Worm (Caenorhabditis elegans): ENCODE results near the gene str-32.

str-32 gene

DNA sequence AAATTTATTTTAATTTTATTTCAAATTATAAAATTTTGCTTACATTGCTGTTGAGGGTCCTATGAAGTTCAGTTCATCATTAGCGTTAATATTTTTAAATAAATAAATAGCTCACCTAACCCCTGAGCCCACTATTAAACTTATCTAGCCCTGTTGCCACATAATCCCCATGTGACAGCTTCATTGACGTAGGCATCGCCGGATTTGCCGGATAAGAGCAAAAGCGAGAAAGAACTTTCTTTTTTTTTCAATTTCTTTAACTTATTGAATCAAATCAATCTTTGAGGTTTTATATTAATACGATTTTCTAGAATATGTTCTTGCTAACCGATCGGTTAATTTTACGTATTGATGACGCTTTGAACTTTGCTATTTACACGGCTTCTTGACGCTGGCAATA lies 29.3 kb downstream of the str-32 start:
- TF ChIP-seq C34F6.9 (tag; optimal IDR thresholded peaks at IDR 0.05) (no peak), elt-1 (tag; optimal IDR thresholded peaks at IDR 0.05) (no peak), nhr-77 (tag; optimal IDR thresholded peaks at IDR 0.05) (no peak)

DNA sequence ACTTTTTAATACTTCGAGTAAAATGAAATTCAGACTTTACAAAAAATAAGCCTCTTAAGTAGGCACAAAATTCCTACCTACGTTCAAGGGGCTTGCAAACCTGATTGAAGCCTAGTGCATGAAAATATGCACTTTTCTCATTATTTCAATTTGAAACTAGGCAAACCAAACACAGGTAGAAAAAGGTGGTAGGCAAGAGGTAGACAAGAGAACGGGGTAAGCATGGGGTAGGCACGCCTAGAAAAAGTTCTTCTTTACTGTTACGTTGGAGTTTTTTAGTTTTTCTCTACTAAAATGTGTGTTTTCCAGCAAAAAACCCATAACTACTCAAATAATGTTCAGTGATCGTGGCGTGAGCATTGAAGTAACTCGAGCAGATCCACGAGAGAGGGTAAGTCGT lies 30.1 kb downstream of the str-32 start, which contains the start of gene nex-4:
TSS of gene nex-4 (plus strand) at position 301 of the 400 bp plus-strand sequence.
- no peak for TF ChIP-seq elt-1 (tag; optimal IDR thresholded peaks at IDR 0.05)
- no peak for TF ChIP-seq nhr-21 (tag; optimal IDR thresholded peaks at IDR 0.05)
- no peak for TF ChIP-seq lin-11 (tag; optimal IDR thresholded peaks at IDR 0.05)
- TF ChIP-seq sma-9 (GFP tag; optimal IDR thresholded peaks at IDR 0.05), result no peak
- no peak for TF ChIP-seq sma-9 (tag; optimal IDR thresholded peaks at IDR 0.05)

DNA sequence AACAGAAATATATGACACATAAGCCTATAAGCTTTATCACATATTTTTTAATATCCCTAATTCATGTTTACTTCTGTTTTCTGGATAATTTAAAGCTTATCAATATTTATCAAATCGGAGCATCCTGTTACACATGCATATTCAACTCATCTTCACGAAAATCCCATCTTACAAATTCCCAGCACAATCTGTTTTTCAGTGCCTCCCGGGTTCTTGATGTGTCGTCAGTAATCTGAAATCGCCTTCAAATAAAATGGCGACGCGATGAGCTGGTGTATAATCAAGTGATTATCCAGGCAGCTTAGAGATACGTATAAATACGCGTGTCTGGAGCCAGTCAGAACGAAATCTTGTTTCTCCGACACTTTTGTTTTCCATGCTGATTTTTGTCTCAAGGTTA lies 30.8 kb downstream of the str-32 start:
- no peak for TF ChIP-seq elt-3 (tag; optimal IDR thresholded peaks at IDR 0.05)
- no peak for TF ChIP-seq snpc-4 (tag; optimal IDR thresholded peaks at IDR 0.05)
- TF ChIP-seq blmp-1 (tag; optimal IDR thresholded peaks at IDR 0.05; ENCODE audit: insufficient read depth), result no peak

DNA sequence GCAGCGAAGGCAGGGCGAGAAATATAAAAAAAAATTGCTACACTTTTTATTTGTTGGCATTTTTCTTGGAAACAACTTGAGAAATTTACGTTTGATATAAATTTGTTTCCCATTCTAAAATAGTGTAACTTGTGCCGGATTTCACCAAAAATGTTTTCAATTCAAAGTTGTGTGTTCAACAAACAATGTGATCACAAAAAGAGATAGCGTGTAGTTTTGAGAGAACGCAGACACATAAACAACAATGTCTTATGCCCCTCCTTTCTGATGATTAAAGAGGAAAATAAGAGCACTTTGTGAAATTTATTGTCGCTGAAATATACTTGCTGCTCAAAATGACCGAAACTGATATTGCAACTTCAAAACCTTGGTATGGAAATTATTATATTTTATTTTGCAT lies 33.9 kb downstream of the str-32 start, which contains the start of gene abhd-5.1:
TSS of gene abhd-5.1 (plus strand) at position 230 of the 400 bp plus-strand sequence.
- TF ChIP-seq gmeb-1 (tag; optimal IDR thresholded peaks at IDR 0.05), result peak; percentile 19
- peak; percentile 21 for TF ChIP-seq fos-1 (tag; optimal IDR thresholded peaks at IDR 0.05)
- TF ChIP-seq nhr-237 (tag; optimal IDR thresholded peaks at IDR 0.05), result no peak
- TF ChIP-seq C34F6.9 (tag; optimal IDR thresholded peaks at IDR 0.05), result peak; percentile 43
- TF ChIP-seq sma-9 (GFP tag; optimal IDR thresholded peaks at IDR 0.05), result peak; percentile 12
- no peak for TF ChIP-seq sma-9 (tag; optimal IDR thresholded peaks at IDR 0.05)
- TF ChIP-seq ztf-1 (GFP tag; conservative IDR thresholded peaks at IDR 0.05), result no peak
- no peak for TF ChIP-seq elt-1 (tag; optimal IDR thresholded peaks at IDR 0.05)
- no peak for TF ChIP-seq unc-39 (tag; optimal IDR thresholded peaks at IDR 0.05)
- no peak for TF ChIP-seq snpc-4 (tag; optimal IDR thresholded peaks at IDR 0.05)
- TF ChIP-seq skn-1 (tag; optimal IDR thresholded peaks at IDR 0.05), result peak; percentile 29
- TF ChIP-seq F13H6.1 (tag; optimal IDR thresholded peaks at IDR 0.05), result no peak
- no peak for TF ChIP-seq mdl-1 (tag; optimal IDR thresholded peaks at IDR 0.05)
- TF ChIP-seq elt-3 (tag; optimal IDR thresholded peaks at IDR 0.05), result no peak

DNA sequence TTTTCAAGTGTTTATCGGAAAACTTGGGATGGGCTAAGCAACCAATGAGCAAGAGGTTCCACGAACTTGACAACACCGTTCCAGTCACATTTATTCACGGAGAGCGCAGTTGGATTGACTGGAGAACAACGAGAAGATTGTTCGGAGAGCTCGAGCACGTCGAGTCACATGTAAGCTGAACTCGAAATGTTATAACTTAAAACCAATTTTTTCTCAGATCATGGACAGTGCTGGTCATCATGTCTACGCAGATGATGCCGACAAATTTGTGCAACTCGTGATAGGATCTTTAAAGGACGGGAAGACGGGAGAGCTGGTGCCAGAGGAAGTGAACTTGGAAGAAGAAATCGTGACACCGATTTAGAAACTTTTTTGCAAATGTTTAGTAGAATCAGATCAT lies 34.8 kb downstream of the str-32 start:
- TF ChIP-seq R02D3.7 (tag; optimal IDR thresholded peaks at IDR 0.05) (no peak), sem-4 (tag; optimal IDR thresholded peaks at IDR 0.05) (no peak), ZK546.5 (tag; optimal IDR thresholded peaks at IDR 0.05) (no peak), lsy-2 (tag; optimal IDR thresholded peaks at IDR 0.05) (no peak), lin-11 (tag; optimal IDR thresholded peaks at IDR 0.05) (no peak), alr-1 (tag; optimal IDR thresholded peaks at IDR 0.05) (no peak), peb-1 (tag; optimal IDR thresholded peaks at IDR 0.05) (no peak), ceh-16 (tag; optimal IDR thresholded peaks at IDR 0.05) (no peak), unc-55 (GFP tag; optimal IDR thresholded peaks at IDR 0.05) (no peak), skn-1 (tag; optimal IDR thresholded peaks at IDR 0.05) (no peak), zag-1 (tag; optimal IDR thresholded peaks at IDR 0.05) (no peak), nhr-11 (tag; optimal IDR thresholded peaks at IDR 0.05) (no peak), sma-9 (GFP tag; optimal IDR thresholded peaks at IDR 0.05) (no peak), sma-9 (tag; optimal IDR thresholded peaks at IDR 0.05) (no peak), nhr-129 (tag; optimal IDR thresholded peaks at IDR 0.05) (no peak), C34F6.9 (tag; optimal IDR thresholded peaks at IDR 0.05) (no peak), lin-13 (GFP tag; optimal IDR thresholded peaks at IDR 0.05) (no peak), unc-39 (tag; optimal IDR thresholded peaks at IDR 0.05) (no peak)

DNA sequence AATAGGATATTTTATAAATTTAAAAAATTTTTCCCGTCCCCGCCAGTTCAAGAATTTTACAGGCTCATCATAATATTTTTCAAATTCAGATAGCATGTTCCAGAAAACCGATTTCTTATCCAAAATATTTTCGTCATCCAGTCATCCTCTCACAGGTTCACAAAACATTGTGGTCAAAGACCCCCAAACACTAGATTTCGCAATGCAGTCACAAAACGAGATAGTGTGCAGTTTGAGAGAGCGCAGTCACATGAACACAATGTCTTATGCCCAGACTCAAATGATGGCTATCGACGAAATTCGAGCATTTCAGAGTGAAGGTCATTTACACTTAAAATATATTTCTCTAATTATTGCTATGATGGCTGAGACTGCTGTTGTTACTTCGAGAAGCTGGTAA lies 36.7 kb downstream of the str-32 start, which contains the start of gene abhd-5.2:
TSS of gene abhd-5.2 (plus strand) at position 95 of the 400 bp plus-strand sequence.
- peak; percentile 66 for TF ChIP-seq unc-55 (GFP tag; optimal IDR thresholded peaks at IDR 0.05)
- TF ChIP-seq fos-1 (tag; optimal IDR thresholded peaks at IDR 0.05), result peak; percentile 60
- no peak for TF ChIP-seq sem-4 (tag; optimal IDR thresholded peaks at IDR 0.05)
- TF ChIP-seq crh-2 (tag; optimal IDR thresholded peaks at IDR 0.05), result peak; percentile 45
- no peak for TF ChIP-seq lin-13 (GFP tag; optimal IDR thresholded peaks at IDR 0.05)
- TF ChIP-seq ama-1 (optimal IDR thresholded peaks at IDR 0.05), result no peak
- no peak for TF ChIP-seq nhr-77 (tag; optimal IDR thresholded peaks at IDR 0.05)
- peak; percentile 71 for TF ChIP-seq gmeb-1 (tag; optimal IDR thresholded peaks at IDR 0.05)
- TF ChIP-seq C34F6.9 (tag; optimal IDR thresholded peaks at IDR 0.05), result peak; percentile 83
- TF ChIP-seq unc-39 (tag; optimal IDR thresholded peaks at IDR 0.05), result no peak
- TF ChIP-seq lsy-2 (tag; optimal IDR thresholded peaks at IDR 0.05), result peak in 1 of 2 experiments; percentile 61
- TF ChIP-seq nhr-23 (tag; optimal IDR thresholded peaks at IDR 0.05), result no peak
- no peak for TF ChIP-seq nhr-11 (tag; optimal IDR thresholded peaks at IDR 0.05)
- no peak for TF ChIP-seq elt-1 (tag; optimal IDR thresholded peaks at IDR 0.05)
- peak; percentile 45 for TF ChIP-seq sma-9 (GFP tag; optimal IDR thresholded peaks at IDR 0.05)
- no peak for TF ChIP-seq sma-9 (tag; optimal IDR thresholded peaks at IDR 0.05)
- peak; percentile 25 for TF ChIP-seq F13H6.1 (tag; optimal IDR thresholded peaks at IDR 0.05)
- peak; percentile 79 for TF ChIP-seq nhr-129 (tag; optimal IDR thresholded peaks at IDR 0.05)
- no peak for TF ChIP-seq ceh-16 (tag; optimal IDR thresholded peaks at IDR 0.05)
- TF ChIP-seq sma-3 (GFP tag; optimal IDR thresholded peaks at IDR 0.05), result peak; percentile 12
- TF ChIP-seq nhr-12 (tag; optimal IDR thresholded peaks at IDR 0.05), result no peak
- no peak for TF ChIP-seq mdl-1 (tag; optimal IDR thresholded peaks at IDR 0.05)
- peak; percentile 7 for TF ChIP-seq nhr-25 (tag; optimal IDR thresholded peaks at IDR 0.05)

Measured in whole organism, L2 larva.